Worm (Caenorhabditis elegans) whole organism, L2 larva: ENCODE results near the gene clec-171.
A peak's percentile ranks its signal among the peaks of the same experiment; 100 is the strongest.

Experiments
- C34F6.9 ChIP-seq: fragments of 150-350 bp; optimal IDR thresholded peaks from 2 replicates; lab custom pipeline; 2014; ENCODE audit warnings: missing biosample characterization, missing genetic modification characterization
- R02D3.7 ChIP-seq: fragments of 150-350 bp; optimal IDR thresholded peaks from 2 replicates; lab custom pipeline; 2014; ENCODE audit warnings: missing biosample characterization, missing genetic modification characterization
- ZK546.5 ChIP-seq: sonication (generic microtip); optimal IDR thresholded peaks from 2 replicates; lab custom pipeline; 2017; ENCODE audit warnings: missing biosample characterization, missing genetic modification characterization
- alr-1 ChIP-seq: fragments of 150-350 bp; optimal IDR thresholded peaks from 2 replicates; lab custom pipeline; 2014; ENCODE audit warnings: missing biosample characterization, missing genetic modification characterization
- aly-2 ChIP-seq: fragments of 150-350 bp; optimal IDR thresholded peaks from 2 replicates; lab custom pipeline; 2014; ENCODE audit warnings: missing biosample characterization, missing genetic modification characterization
- ama-1 ChIP-seq: fragments of 150-350 bp; optimal IDR thresholded peaks from 2 replicates; lab custom pipeline; 2018; ENCODE audit warnings: inconsistent platforms
- ceh-82 ChIP-seq: fragments of 150-350 bp; optimal IDR thresholded peaks from 2 replicates; lab custom pipeline; 2014; ENCODE audit warnings: missing biosample characterization, missing genetic modification characterization
- crh-2 ChIP-seq: sonication (generic microtip); optimal IDR thresholded peaks from 2 replicates; lab custom pipeline; 2017; ENCODE audit warnings: missing biosample characterization, missing genetic modification characterization
- elt-1 ChIP-seq: fragments of 150-350 bp; optimal IDR thresholded peaks from 2 replicates; lab custom pipeline; 2014; ENCODE audit warnings: missing biosample characterization, missing genetic modification characterization
- elt-3 ChIP-seq: sonication (generic microtip); optimal IDR thresholded peaks from 2 replicates; lab custom pipeline; 2017; ENCODE audit warnings: missing biosample characterization, missing genetic modification characterization
- fos-1 ChIP-seq: fragments of 150-350 bp; optimal IDR thresholded peaks from 2 replicates; lab custom pipeline; 2014; ENCODE audit warnings: missing biosample characterization, missing genetic modification characterization
- gmeb-1 ChIP-seq: fragments of 150-350 bp; optimal IDR thresholded peaks from 2 replicates; lab custom pipeline; 2014; ENCODE audit warnings: missing biosample characterization, missing genetic modification characterization
- lin-11 ChIP-seq: fragments of 150-350 bp; sonication (generic microtip); optimal IDR thresholded peaks from 2 replicates; lab custom pipeline; 2014; ENCODE audit warnings: missing biosample characterization, missing genetic modification characterization, inconsistent platforms, mixed read lengths
- lin-13 ChIP-seq: fragments of 150-350 bp; optimal IDR thresholded peaks from 2 replicates; lab custom pipeline; 2014; ENCODE audit warnings: missing biosample characterization, missing genetic modification reagents, missing genetic modification characterization
- lin-39 ChIP-seq: fragments of 150-350 bp; optimal IDR thresholded peaks from 2 replicates; lab custom pipeline; 2014; ENCODE audit warnings: missing biosample characterization, missing genetic modification reagents, missing genetic modification characterization
- lsy-2 ChIP-seq, 2 experiments: fragments of 150-350 bp in 1 of 2; sonication (generic microtip) in 1 of 2; optimal IDR thresholded peaks; 2 replicates each; lab custom pipeline; 2014 to 2017; ENCODE audit warnings: missing biosample characterization in 2 of 2, missing genetic modification characterization in 2 of 2
- mab-5 ChIP-seq: fragments of 150-350 bp; optimal IDR thresholded peaks from 2 replicates; lab custom pipeline; 2014; ENCODE audit warnings: missing biosample characterization, missing genetic modification characterization
- mbf-1 ChIP-seq: sonication (generic microtip); optimal IDR thresholded peaks from 2 replicates; lab custom pipeline; 2017; ENCODE audit warnings: missing biosample characterization, missing genetic modification characterization
- mdl-1 ChIP-seq, 2 experiments: fragments of 150-350 bp in 1 of 2; sonication (generic microtip) in 1 of 2; optimal IDR thresholded peaks; 2 replicates each; lab custom pipeline; 2017; ENCODE audit warnings: missing biosample characterization in 2 of 2, missing genetic modification characterization in 2 of 2
- nhr-11 ChIP-seq: fragments of 150-350 bp; optimal IDR thresholded peaks from 2 replicates; lab custom pipeline; 2014; ENCODE audit warnings: missing biosample characterization, missing genetic modification characterization
- nhr-12 ChIP-seq: fragments of 150-350 bp; optimal IDR thresholded peaks from 2 replicates; lab custom pipeline; 2014; ENCODE audit warnings: missing biosample characterization, missing genetic modification characterization
- nhr-129 ChIP-seq: fragments of 150-350 bp; optimal IDR thresholded peaks from 2 replicates; lab custom pipeline; 2014; ENCODE audit warnings: missing biosample characterization, missing genetic modification characterization
- nhr-21 ChIP-seq: fragments of 150-350 bp; optimal IDR thresholded peaks from 2 replicates; lab custom pipeline; 2014; ENCODE audit warnings: missing biosample characterization, missing genetic modification characterization
- nhr-6 ChIP-seq: fragments of 150-350 bp; optimal IDR thresholded peaks from 2 replicates; lab custom pipeline; 2014; ENCODE audit warnings: missing biosample characterization, missing genetic modification characterization
- nhr-77 ChIP-seq: fragments of 150-350 bp; optimal IDR thresholded peaks from 2 replicates; lab custom pipeline; 2014; ENCODE audit warnings: missing biosample characterization, missing genetic modification characterization
- sem-4 ChIP-seq: fragments of 150-350 bp; optimal IDR thresholded peaks from 2 replicates; lab custom pipeline; 2014; ENCODE audit warnings: missing biosample characterization, missing genetic modification reagents, missing genetic modification characterization
- sma-3 ChIP-seq: sonication (generic microtip); optimal IDR thresholded peaks from 2 replicates; lab custom pipeline; 2016; ENCODE audit warnings: missing genetic modification reagents, missing genetic modification characterization, missing compliant biosample characterization
- sma-9 ChIP-seq, 2 experiments: fragments of 150-350 bp in 1 of 2; sonication (generic microtip) in 1 of 2; optimal IDR thresholded peaks; 2 replicates each; lab custom pipeline; 2014 to 2016; ENCODE audit warnings: missing genetic modification characterization in 2 of 2, mild to moderate bottlenecking in 1 of 2, missing biosample characterization in 1 of 2, missing compliant biosample characterization in 1 of 2, missing genetic modification reagents in 1 of 2, moderate library complexity in 1 of 2
- snpc-4 ChIP-seq: fragments of 150-350 bp; optimal IDR thresholded peaks from 2 replicates; lab custom pipeline; 2014; ENCODE audit warnings: missing biosample characterization, missing genetic modification characterization
- unc-39 ChIP-seq: fragments of 150-350 bp; optimal IDR thresholded peaks from 2 replicates; lab custom pipeline; 2014; ENCODE audit warnings: missing biosample characterization, missing genetic modification characterization
- unc-55 ChIP-seq: fragments of 150-350 bp; sonication (generic microtip); optimal IDR thresholded peaks from 3 replicates; lab custom pipeline; 2014; ENCODE audit warnings: missing biosample characterization, missing genetic modification reagents, missing genetic modification characterization
- zag-1 ChIP-seq: fragments of 150-350 bp; optimal IDR thresholded peaks from 2 replicates; lab custom pipeline; 2014; ENCODE audit warnings: missing biosample characterization, missing genetic modification characterization
- ztf-1 ChIP-seq: fragments of 200-800 bp; sonication (Bioruptor generic); conservative IDR thresholded peaks from 2 replicates; pipeline ENCODE4 v1.3.6; 2022; ENCODE audit warnings: missing genetic modification characterization, missing compliant biosample characterization
- ztf-11 ChIP-seq: sonication (generic microtip); optimal IDR thresholded peaks from 2 replicates; lab custom pipeline; 2017; ENCODE audit warnings: missing biosample characterization, missing genetic modification characterization
- ztf-4 ChIP-seq: fragments of 150-350 bp; optimal IDR thresholded peaks from 2 replicates; lab custom pipeline; 2014; ENCODE audit warnings: missing biosample characterization, missing genetic modification characterization

The clec-171 gene

DNA sequence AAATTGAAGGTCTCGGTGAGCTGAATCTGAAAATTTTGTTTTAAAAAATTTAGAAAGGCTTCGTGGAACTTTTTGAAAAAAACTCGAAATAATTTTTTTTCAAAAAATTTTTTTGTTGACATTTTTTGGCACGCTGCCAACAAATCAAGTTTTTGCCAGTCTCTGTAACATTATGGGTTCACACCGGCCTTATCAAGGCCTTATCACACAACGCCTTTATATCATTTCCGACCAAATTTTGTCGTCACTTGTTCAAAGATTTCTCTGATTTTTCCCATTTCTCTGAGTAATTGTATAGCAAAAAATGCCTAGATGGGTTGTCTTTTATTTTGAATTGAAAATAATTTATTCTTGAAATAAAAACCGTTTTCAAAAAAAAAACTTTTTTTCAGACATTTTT, 21.4 kb downstream of the clec-171 start:
- TF ChIP-seq fos-1 (tag; lab: Kevin White, UChicago), result peak; percentile 35
- no peak for TF ChIP-seq nhr-6 (tag; lab: Kevin White, UChicago)

- peak; percentile 11 for TF ChIP-seq gmeb-1 (tag; lab: Kevin White, UChicago)
- no peak for TF ChIP-seq ztf-11 (tag; lab: Kevin White, UChicago)
- no peak for TF ChIP-seq sma-9 (GFP tag; optimal IDR thresholded peaks at IDR 0.05; lab: Kevin White, UChicago)
- TF ChIP-seq sma-9 (tag; optimal IDR thresholded peaks at IDR 0.05; lab: Kevin White, UChicago), result no peak
- TF ChIP-seq nhr-129 (tag; lab: Kevin White, UChicago), result no peak
- TF ChIP-seq lin-39 (tag; lab: Kevin White, UChicago), result no peak
Measured at ce11 chrIV:1403960-1404359, 23.2 kb downstream of the clec-171 start.

- TF ChIP-seq sma-3 (no peak), gmeb-1 (tag; lab: Kevin White, UChicago) (no peak), R02D3.7 (tag; lab: Kevin White, UChicago) (no peak), lsy-2 (tag; optimal IDR thresholded peaks at IDR 0.05; lab: Kevin White, UChicago) (no peak), ama-1 (lab: Kevin White, UChicago) (no peak)
Measured at ce11 chrIV:1400016-1400415, 27.2 kb downstream of the clec-171 start.

DNA sequence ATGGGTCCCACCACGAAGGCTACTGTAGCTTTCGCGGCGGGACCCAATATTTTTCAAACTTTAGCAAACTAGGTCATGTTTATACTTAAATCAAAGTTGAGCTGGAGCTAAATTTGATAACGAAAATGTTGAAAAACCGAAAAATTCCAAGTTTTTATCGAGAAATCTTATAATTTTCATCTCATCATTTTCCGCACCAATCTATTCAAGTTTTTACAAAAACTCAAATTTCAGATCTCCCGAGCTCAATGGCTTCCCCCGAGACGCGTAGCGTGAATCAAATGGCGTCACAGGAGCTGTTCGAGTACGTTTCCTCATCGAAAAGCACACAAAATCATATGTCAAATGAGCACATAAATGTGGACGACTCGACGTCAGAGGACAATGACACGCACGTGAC, 29.3 kb downstream of the clec-171 start:
- TF ChIP-seq ztf-4 (tag; lab: Kevin White, UChicago), result no peak
- no peak for TF ChIP-seq nhr-77 (tag; lab: Kevin White, UChicago)
- no peak for TF ChIP-seq ZK546.5 (tag; lab: Kevin White, UChicago)
- TF ChIP-seq elt-3 (tag; lab: Kevin White, UChicago), result no peak
- TF ChIP-seq aly-2, result no peak
- no peak for TF ChIP-seq lin-11
- TF ChIP-seq mab-5 (tag; lab: Kevin White, UChicago), result no peak
- no peak for TF ChIP-seq gmeb-1 (tag; lab: Kevin White, UChicago)
- no peak for TF ChIP-seq ceh-82 (tag; lab: Kevin White, UChicago)
- no peak for TF ChIP-seq fos-1 (tag; lab: Kevin White, UChicago)
- TF ChIP-seq nhr-21 (tag; lab: Kevin White, UChicago), result no peak
- no peak for TF ChIP-seq unc-55 (GFP tag; lab: Kevin White, UChicago)
- no peak for TF ChIP-seq nhr-11 (tag; lab: Kevin White, UChicago)
- TF ChIP-seq unc-39 (tag; lab: Kevin White, UChicago), result no peak

DNA sequence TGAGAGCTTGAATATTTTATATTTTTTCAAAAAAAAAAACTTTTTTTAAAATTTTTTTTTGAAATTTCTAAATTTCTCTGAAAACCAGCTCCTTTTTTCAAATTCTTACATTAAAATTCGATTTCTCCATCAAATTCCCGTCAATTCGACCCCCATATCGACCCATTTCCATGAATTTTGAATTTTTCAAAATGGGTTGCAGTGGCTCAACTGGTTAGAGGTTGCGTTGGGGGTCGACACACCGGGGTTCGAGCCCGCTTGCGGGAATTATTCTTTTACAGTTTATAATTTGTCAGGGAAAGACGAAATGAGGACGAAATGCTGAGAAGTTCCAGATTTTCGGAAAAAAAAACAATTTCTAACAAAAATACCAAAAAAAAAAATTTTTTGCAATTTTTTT, 33.1 kb downstream of the clec-171 start:
- TF ChIP-seq mdl-1 (tag; optimal IDR thresholded peaks at IDR 0.05; lab: Kevin White, UChicago), result no peak
- TF ChIP-seq lin-13 (GFP tag; lab: Kevin White, UChicago), result no peak

ce11 chrIV:1391446-1391845, 35.7 kb downstream of the clec-171 start:
- no peak for TF ChIP-seq snpc-4 (tag; lab: Kevin White, UChicago)
- TF ChIP-seq elt-1 (tag; lab: Kevin White, UChicago), result no peak
- TF ChIP-seq alr-1 (tag; lab: Kevin White, UChicago), result no peak
- TF ChIP-seq crh-2 (tag; lab: Kevin White, UChicago), result no peak
- TF ChIP-seq mab-5 (tag; lab: Kevin White, UChicago), result no peak
- TF ChIP-seq lin-11, result no peak
- TF ChIP-seq unc-39 (tag; lab: Kevin White, UChicago), result no peak
- no peak for TF ChIP-seq lsy-2 (tag; optimal IDR thresholded peaks at IDR 0.05; lab: Kevin White, UChicago)
- TF ChIP-seq mbf-1, result no peak

DNA sequence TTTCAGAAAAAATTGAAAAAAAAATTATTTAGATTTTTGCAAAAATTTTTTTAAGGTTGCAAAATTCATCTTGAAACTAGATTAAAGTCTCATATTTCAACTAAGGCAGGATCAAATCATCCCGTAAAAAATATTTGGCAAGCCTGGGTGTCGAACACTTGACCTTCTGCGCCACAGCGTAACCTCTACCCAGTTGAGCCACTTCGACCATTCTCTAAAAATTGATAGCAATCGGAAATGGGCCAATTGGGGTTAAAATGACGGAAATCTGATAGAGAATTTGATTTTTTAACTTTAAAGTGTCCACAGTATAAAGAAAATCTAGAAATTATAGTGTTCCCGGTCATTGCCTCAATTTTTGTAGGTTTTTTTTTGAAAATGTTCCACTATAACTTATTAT, 37.1 kb downstream of the clec-171 start:
- TF ChIP-seq sem-4 (tag; lab: Kevin White, UChicago) (no peak), ztf-1 (no peak), crh-2 (tag; lab: Kevin White, UChicago) (no peak), sma-9 (GFP tag; optimal IDR thresholded peaks at IDR 0.05; lab: Kevin White, UChicago) (no peak), sma-9 (tag; optimal IDR thresholded peaks at IDR 0.05; lab: Kevin White, UChicago) (no peak), sma-3 (no peak), elt-3 (tag; lab: Kevin White, UChicago) (no peak), nhr-21 (tag; lab: Kevin White, UChicago) (no peak), mdl-1 (tag; optimal IDR thresholded peaks at IDR 0.05; lab: Kevin White, UChicago) (no peak), nhr-12 (no peak), ztf-11 (tag; lab: Kevin White, UChicago) (no peak), zag-1 (no peak), fos-1 (tag; lab: Kevin White, UChicago) (no peak), C34F6.9 (no peak)
